Worm (Caenorhabditis elegans): ENCODE measurements around the gene pgph-2.
A peak's percentile ranks its signal among the peaks of the same experiment; 100 is the strongest.

DNA sequence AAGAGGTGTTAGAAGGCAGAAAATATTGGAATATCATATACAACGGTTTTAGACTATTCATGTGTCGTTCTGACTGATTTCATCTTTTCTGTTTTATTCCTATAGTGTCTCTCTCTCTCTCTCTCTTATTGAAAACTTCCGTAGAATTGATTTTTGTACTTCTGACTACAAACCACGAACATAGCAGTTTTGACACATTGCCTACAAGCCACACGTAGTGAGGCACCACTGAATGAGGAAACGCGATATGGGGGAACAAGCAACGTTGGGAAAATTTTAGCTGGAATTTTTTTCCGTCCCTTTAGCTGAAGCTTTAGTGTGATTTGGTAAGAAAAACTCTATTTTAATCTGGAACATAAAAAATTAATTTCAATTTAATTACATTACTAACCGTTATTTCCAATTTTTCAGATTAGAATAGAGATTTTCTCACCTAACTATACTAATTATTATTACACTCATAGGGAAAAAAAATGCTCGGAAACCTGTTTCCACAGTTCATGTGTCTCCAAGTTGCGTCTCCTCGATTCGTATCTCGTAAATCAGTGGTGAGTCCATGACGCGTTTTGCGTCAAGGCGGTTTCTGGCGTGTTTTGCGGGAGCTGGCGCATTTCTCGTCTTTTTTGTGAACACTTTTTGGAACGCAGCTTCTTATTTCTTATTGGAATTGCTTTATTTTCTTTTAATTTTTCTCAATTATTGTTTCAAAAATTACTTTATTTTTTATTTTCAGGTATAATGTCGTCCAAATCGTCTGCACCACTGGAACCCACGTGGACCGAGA, 25.8 kb downstream of the pgph-2 start, which contains the start of the genes nhr-142 and F44E7.9:
- TF ChIP-seq lsy-2 (tag; optimal IDR thresholded peaks at IDR 0.05) (peak; percentile 73 to 91), ZK546.5 (tag; optimal IDR thresholded peaks at IDR 0.05) (no peak), nhr-6 (tag; optimal IDR thresholded peaks at IDR 0.05) (peak; percentile 18), elt-3 (tag; optimal IDR thresholded peaks at IDR 0.05) (no peak), nhr-23 (tag; optimal IDR thresholded peaks at IDR 0.05) (no peak), nhr-129 (tag; optimal IDR thresholded peaks at IDR 0.05) (peak; percentile 87), crh-2 (tag; optimal IDR thresholded peaks at IDR 0.05) (peak; percentile 69), nhr-77 (tag; optimal IDR thresholded peaks at IDR 0.05) (peak; percentile 16), ama-1 (optimal IDR thresholded peaks at IDR 0.05) (no peak), alr-1 (tag; optimal IDR thresholded peaks at IDR 0.05) (no peak), lin-39 (tag; optimal IDR thresholded peaks at IDR 0.05) (no peak)
